Fruit fly (Drosophila melanogaster): Measurements from ENCODE around the gene GlcAT-S.

Gene GlcAT-S

DNA sequence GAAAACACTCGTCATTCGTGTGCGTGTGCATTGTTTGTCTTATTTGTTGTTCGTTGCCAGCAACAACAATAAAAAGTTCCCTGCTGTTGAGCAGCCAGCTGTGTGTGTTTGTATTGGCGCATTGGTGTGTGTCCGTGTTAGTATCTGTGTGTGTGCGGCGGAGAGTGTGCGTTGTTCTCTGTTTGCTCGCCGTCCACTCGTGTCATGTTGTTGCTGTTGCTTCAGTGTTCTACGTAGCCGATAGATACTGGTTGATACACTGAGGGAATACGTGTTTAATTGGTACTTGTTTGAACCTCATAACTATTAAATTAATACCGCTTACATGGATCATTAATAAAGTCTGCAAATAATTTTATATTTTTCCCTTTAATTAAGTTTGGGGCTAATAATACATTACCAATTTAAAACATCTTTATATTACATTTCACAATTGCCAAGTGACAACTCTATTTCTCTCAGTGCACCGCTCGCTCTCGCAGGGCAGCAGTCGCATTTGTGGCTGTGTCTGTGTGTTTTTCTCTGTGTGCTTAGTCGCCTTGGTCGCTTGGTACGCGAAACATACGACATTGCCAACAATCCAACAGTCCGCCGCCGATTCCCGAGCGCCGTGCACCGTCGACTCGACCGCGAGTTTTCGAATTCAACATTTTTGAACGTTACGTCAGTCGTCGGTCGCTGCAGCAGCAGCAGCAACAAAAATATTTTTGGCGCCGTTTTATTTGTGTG is 47.7 kb upstream of the GlcAT-S start, which contains the start of gene brwl (continued):
- TF ChIP-seq Meics (GFP tag; optimal IDR thresholded peaks at IDR 0.05) (peak; percentile 99), dmrt99B (tag; optimal IDR thresholded peaks at IDR 0.05) (peak; percentile 99), CG2120 (GFP tag; optimal IDR thresholded peaks at IDR 0.05) (peak; percentile 99), bcd (GFP tag; optimal IDR thresholded peaks at IDR 0.05) (peak; percentile 99), Hr51 (GFP tag; optimal IDR thresholded peaks at IDR 0.05) (peak; percentile 97 to 99), CG31388 (GFP tag; optimal IDR thresholded peaks at IDR 0.05) (peak; percentile 95), HLH4C (GFP tag; IDR thresholded peaks at IDR 0.05; ENCODE audit: partially characterized antibody) (no peak), CG17359 (tag; optimal IDR thresholded peaks at IDR 0.05) (peak; percentile 99), CG4854 (GFP tag; optimal IDR thresholded peaks at IDR 0.05) (peak; percentile 98), CG2889 (GFP tag; IDR thresholded peaks at IDR 0.05) (peak; percentile 97), Trl (optimal IDR thresholded peaks at IDR 0.05) (peak; percentile 64 to 84), Trl (GFP tag; optimal IDR thresholded peaks at IDR 0.05) (peak; percentile 98), CG9609 (GFP tag; optimal IDR thresholded peaks at IDR 0.05) (peak; percentile 98), CG14441 (GFP tag; IDR thresholded peaks at IDR 0.05) (peak; percentile 98), CG6791 (GFP tag; IDR thresholded peaks at IDR 0.05; ENCODE audit: partially characterized antibody) (no peak), CG5953 (GFP tag; IDR thresholded peaks at IDR 0.05) (peak; percentile 95), Awh (GFP tag; IDR thresholded peaks at IDR 0.05) (peak; percentile 98), Lim3 (GFP tag; IDR thresholded peaks at IDR 0.05) (peak; percentile 92), prd (optimal IDR thresholded peaks at IDR 0.05) (no peak), prd (GFP tag; IDR thresholded peaks at IDR 0.05) (peak; percentile 99), Med (GFP tag) (peak; percentile 100), CG4820 (GFP tag; optimal IDR thresholded peaks at IDR 0.05) (peak; percentile 98), kah (GFP tag; optimal IDR thresholded peaks at IDR 0.05) (peak; percentile 95), CG3281 (GFP tag; optimal IDR thresholded peaks at IDR 0.05) (peak; percentile 99), dmrt11E (tag; optimal IDR thresholded peaks at IDR 0.05) (peak; percentile 99), bigmax (GFP tag; optimal IDR thresholded peaks at IDR 0.05) (peak; percentile 76), CG30020 (tag; optimal IDR thresholded peaks at IDR 0.05) (peak; percentile 88), lilli (GFP tag; optimal IDR thresholded peaks at IDR 0.05) (peak; percentile 99), unpg (GFP tag; optimal IDR thresholded peaks at IDR 0.05) (peak; percentile 99), Asciz (GFP tag; optimal IDR thresholded peaks at IDR 0.05) (peak; percentile 98), CG15011 (GFP tag; optimal IDR thresholded peaks at IDR 0.05) (peak; percentile 98), CG7556 (GFP tag; optimal IDR thresholded peaks at IDR 0.05) (peak; percentile 99), gsb-n (tag; optimal IDR thresholded peaks at IDR 0.05) (peak; percentile 99), run (tag; optimal IDR thresholded peaks at IDR 0.05) (peak; percentile 98), Mrtf (GFP tag; IDR thresholded peaks at IDR 0.05) (peak; percentile 98), ap (GFP tag; IDR thresholded peaks at IDR 0.05) (peak; percentile 97), pum (GFP tag; optimal IDR thresholded peaks at IDR 0.05) (peak; percentile 98), CG11456 (GFP tag; IDR thresholded peaks at IDR 0.05) (peak; percentile 97), CG13424 (tag; optimal IDR thresholded peaks at IDR 0.05) (peak; percentile 99), Nf-YC (tag; optimal IDR thresholded peaks at IDR 0.05) (peak; percentile 93), CG8359 (GFP tag; optimal IDR thresholded peaks at IDR 0.05; ENCODE audit: borderline replicate concordance) (peak; percentile 94), B-H2 (GFP tag; optimal IDR thresholded peaks at IDR 0.05) (peak; percentile 98), CG10565 (GFP tag; optimal IDR thresholded peaks at IDR 0.05) (peak; percentile 93), bab2 (GFP tag; optimal IDR thresholded peaks at IDR 0.05) (peak; percentile 98), CG9797 (GFP tag; optimal IDR thresholded peaks at IDR 0.05) (peak; percentile 69), mld (GFP tag; IDR thresholded peaks at IDR 0.05; ENCODE audit: partially characterized antibody) (no peak), CG42726 (GFP tag; IDR thresholded peaks at IDR 0.05; ENCODE audit: partially characterized antibody) (no peak), CG15696 (tag; optimal IDR thresholded peaks at IDR 0.05) (peak; percentile 98), CG13296 (GFP tag; optimal IDR thresholded peaks at IDR 0.05) (peak; percentile 99)

Data from whole organism, embryonic.